Worm (Caenorhabditis elegans) whole organism, young adult: Measurements from ENCODE around the gene best-20.

Experiments used
- Y56A3A.18 ChIP-seq: fragments of 200-800 bp; sonication (Bioruptor generic); IDR thresholded peaks from 2 replicates; pipeline ENCODE4 v1.3.6; 2022; ENCODE audit warnings: missing genetic modification reagents, missing genetic modification characterization, missing compliant biosample characterization
- pbrm-1 ChIP-seq: fragments of 200-800 bp; sonication (Bioruptor generic); IDR thresholded peaks from 2 replicates; pipeline ENCODE4 v1.3.6; 2022; ENCODE audit warnings: missing genetic modification reagents, missing genetic modification characterization, missing compliant biosample characterization

ce11 chrIV:3743748-3744147, 12.3 kb upstream of the best-20 start, which contains the start of gene siah-1:
- TF ChIP-seq pbrm-1 (no peak), Y56A3A.18 (GFP tag; lab: Robert Waterston, UW) (no peak)
